Worm (Caenorhabditis elegans): ENCODE measurements around the gene gst-19.

The gst-19 gene

DNA sequence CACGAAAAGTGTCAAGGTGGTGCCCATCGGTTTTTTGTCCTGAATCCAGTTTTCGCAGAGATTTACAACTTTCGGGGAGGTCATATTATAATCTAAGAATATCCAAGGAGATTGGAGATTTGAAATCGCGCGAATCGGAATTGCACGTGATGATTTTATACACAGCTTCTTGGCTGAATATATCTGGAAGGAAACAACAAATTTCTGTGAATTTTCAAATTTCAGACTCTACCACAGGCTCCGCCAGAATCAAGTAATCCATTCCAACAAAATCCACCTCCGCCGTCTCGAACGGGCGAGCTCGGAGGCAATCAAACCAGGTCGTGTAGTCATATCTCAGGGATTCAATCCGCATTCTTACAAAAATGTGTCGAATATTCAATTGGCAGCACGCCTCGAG, 31.7 kb downstream of the gst-19 start:
- TF ChIP-seq aha-1 (tag) = peak; percentile 96
- no peak for TF ChIP-seq jun-1 (tag; optimal IDR thresholded peaks at IDR 0.05)

DNA sequence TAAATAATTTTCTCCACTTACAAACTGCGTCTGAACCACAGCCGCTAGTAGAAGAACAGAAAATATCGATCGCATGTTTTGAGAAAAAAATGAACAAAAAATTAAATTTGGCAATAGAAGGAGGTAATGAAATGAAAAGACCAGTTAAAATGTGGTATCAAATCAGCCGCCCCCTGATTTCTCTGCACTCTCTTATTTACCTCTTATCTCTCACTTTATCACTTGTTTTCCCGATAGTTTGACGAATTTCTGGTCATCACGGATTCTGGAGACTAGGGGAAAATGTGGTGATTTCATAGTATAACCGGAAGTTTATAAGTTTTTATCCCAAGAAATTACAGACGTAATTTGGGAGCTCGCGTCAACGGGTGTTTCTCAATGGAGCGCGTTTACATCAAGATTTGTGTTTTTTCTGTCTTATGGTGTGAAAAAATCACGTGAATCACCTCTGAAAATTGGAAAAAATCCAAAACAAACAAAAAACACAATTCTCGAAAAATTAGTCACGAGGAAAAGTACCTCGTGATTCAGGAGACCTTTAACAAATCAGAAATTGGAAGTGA, 33.2 kb downstream of the gst-19 start, which contains the start of gene clec-146:
Gene clec-146, minus strand, starts transcription at position 116 of the 563 bp plus-strand sequence.
- TF ChIP-seq Y75B8A.6 (GFP tag; IDR thresholded peaks at IDR 0.05) (no peak), daf-16 (GFP tag; optimal IDR thresholded peaks at IDR 0.05) (no peak), daf-16 (tag; optimal IDR thresholded peaks at IDR 0.05) (no peak), spr-3 (GFP tag; optimal IDR thresholded peaks at IDR 0.05) (no peak), lsy-2 (tag; optimal IDR thresholded peaks at IDR 0.05) (no peak), unc-39 (tag; optimal IDR thresholded peaks at IDR 0.05) (no peak), php-3 (GFP tag; IDR thresholded peaks at IDR 0.05) (no peak), lin-15B (tag; optimal IDR thresholded peaks at IDR 0.05) (no peak), unc-130 (GFP tag; optimal IDR thresholded peaks at IDR 0.05) (no peak), R02D3.7 (tag; optimal IDR thresholded peaks at IDR 0.05) (no peak), ZK546.5 (tag; optimal IDR thresholded peaks at IDR 0.05) (no peak), ceh-62 (tag; optimal IDR thresholded peaks at IDR 0.05) (no peak), T20F7.1 (GFP tag; optimal IDR thresholded peaks at IDR 0.05) (no peak), dmd-8 (GFP tag; IDR thresholded peaks at IDR 0.05) (no peak), zfp-2 (tag; optimal IDR thresholded peaks at IDR 0.05) (no peak), hlh-11 (tag; optimal IDR thresholded peaks at IDR 0.05) (no peak), lin-1 (GFP tag; IDR thresholded peaks at IDR 0.05) (no peak), F10B5.3 (tag; optimal IDR thresholded peaks at IDR 0.05) (no peak), nhr-102 (tag; optimal IDR thresholded peaks at IDR 0.05) (no peak), ztf-11 (tag; optimal IDR thresholded peaks at IDR 0.05) (no peak)

- no peak for TF ChIP-seq nhr-41 (GFP tag; IDR thresholded peaks at IDR 0.05)
- no peak for TF ChIP-seq nhr-237 (tag; optimal IDR thresholded peaks at IDR 0.05)
- no peak for TF ChIP-seq rbr-2 (tag; optimal IDR thresholded peaks at IDR 0.05)
- no peak for TF ChIP-seq snpc-1.2 (GFP tag; IDR thresholded peaks at IDR 0.05)
- TF ChIP-seq arid-1 (GFP tag; conservative IDR thresholded peaks at IDR 0.05) = no peak
- TF ChIP-seq hif-1 (tag; optimal IDR thresholded peaks at IDR 0.05) = no peak
- no peak for TF ChIP-seq daf-19 (GFP tag; conservative IDR thresholded peaks at IDR 0.05)
- TF ChIP-seq fos-1 (tag; optimal IDR thresholded peaks at IDR 0.05) = no peak
Observed at ce11 chrII:13590461-13590860, 36.5 kb downstream of the gst-19 start, which contains the start of gene clec-145. TSS of gene clec-145 (minus strand) at chrII:13590561.

DNA sequence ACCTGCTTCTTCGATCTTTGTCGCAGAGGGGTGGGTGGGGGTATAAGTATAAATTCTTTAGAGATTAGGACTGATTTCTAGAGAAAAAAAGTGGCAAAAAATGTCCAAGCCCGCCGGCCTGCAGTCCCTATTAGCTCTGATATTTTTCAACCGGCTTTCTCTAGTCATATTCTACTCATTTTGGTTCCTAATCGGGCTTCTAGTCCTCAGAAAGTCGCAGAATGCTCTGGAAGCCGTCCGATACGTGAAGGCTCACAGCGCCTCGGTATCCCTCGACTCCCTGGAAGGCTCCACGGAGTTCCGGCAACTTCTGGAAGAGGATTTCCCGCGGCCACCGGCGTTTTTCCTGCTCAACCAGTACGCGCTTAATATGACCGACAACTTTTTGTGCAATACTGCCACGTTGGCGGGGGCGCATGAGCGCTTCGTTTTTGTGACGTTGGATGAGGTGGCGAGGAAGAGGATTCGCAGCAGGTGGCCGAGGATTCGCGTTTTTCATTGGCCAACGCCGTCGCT, 41.2 kb downstream of the gst-19 start, which contains the start of gene Y48E1B.8:
Gene Y48E1B.8, plus strand, starts transcription at position 51 of the 516 bp plus-strand sequence.
- no peak for TF ChIP-seq dpl-1 (GFP tag; optimal IDR thresholded peaks at IDR 0.05)
- TF ChIP-seq ztf-11 (tag; optimal IDR thresholded peaks at IDR 0.05) = no peak
- 0 out of 2 replicates have a peak, but pooled peaks have one; percentile 5 for TF ChIP-seq nhr-42 (GFP tag; IDR thresholded peaks at IDR 0.05)
- TF ChIP-seq set-16 (GFP tag; IDR thresholded peaks at IDR 0.05) = peak; percentile 59
